Worm (Caenorhabditis elegans) whole organism, L3 larva: ENCODE data around the gene rcq-5.

Experiments used
- R02D3.7 ChIP-seq: fragments of 150-350 bp; optimal IDR thresholded peaks from 2 replicates; lab custom pipeline; 2014; ENCODE audit warnings: missing biosample characterization, missing genetic modification characterization
- ama-1 ChIP-seq: fragments of 150-350 bp; optimal IDR thresholded peaks from 2 replicates; lab custom pipeline; 2018
- ceh-28 ChIP-seq: fragments of 150-350 bp; optimal IDR thresholded peaks from 2 replicates; lab custom pipeline; 2014; ENCODE audit warnings: missing biosample characterization, missing genetic modification reagents, missing genetic modification characterization
- daf-12 ChIP-seq: fragments of 150-350 bp; optimal IDR thresholded peaks from 2 replicates; lab custom pipeline; 2014; ENCODE audit warnings: missing biosample characterization, missing genetic modification reagents, missing genetic modification characterization
- egl-5 ChIP-seq: fragments of 150-350 bp; optimal IDR thresholded peaks from 2 replicates; lab custom pipeline; 2017; ENCODE audit warnings: missing biosample characterization, missing genetic modification reagents, missing genetic modification characterization, inconsistent platforms
- elt-2 ChIP-seq: sonication (generic microtip); optimal IDR thresholded peaks from 2 replicates; lab custom pipeline; 2016; ENCODE audit warnings: missing genetic modification reagents, mild to moderate bottlenecking, missing genetic modification characterization, missing compliant biosample characterization
- elt-3 ChIP-seq, 3 experiments: fragments of 150-350 bp in 1 of 3; sonication (generic microtip) in 2 of 3; optimal IDR thresholded peaks; 2 replicates in 2 of 3; 4 replicates in 1 of 3; lab custom pipeline; 2014 to 2017; ENCODE audit warnings: missing biosample characterization in 3 of 3, missing genetic modification characterization in 3 of 3
- eor-1 ChIP-seq, 2 experiments: fragments of 150-350 bp; optimal IDR thresholded peaks; 2 replicates each; lab custom pipeline; 2014 to 2018; ENCODE audit warnings: missing biosample characterization in 2 of 2, missing genetic modification characterization in 2 of 2
- fkh-10 ChIP-seq: sonication (generic microtip); optimal IDR thresholded peaks from 2 replicates; lab custom pipeline; 2017; ENCODE audit warnings: missing biosample characterization, missing genetic modification reagents, missing genetic modification characterization
- fkh-2 ChIP-seq: fragments of 150-350 bp; optimal IDR thresholded peaks from 2 replicates; lab custom pipeline; 2014; ENCODE audit warnings: missing biosample characterization, missing genetic modification reagents, missing genetic modification characterization
- hmg-11 ChIP-seq: sonication (generic microtip); optimal IDR thresholded peaks from 2 replicates; lab custom pipeline; 2016; ENCODE audit warnings: missing genetic modification characterization, missing compliant biosample characterization
- jun-1 ChIP-seq: fragments of 150-350 bp; optimal IDR thresholded peaks from 2 replicates; lab custom pipeline; 2014; ENCODE audit warnings: missing biosample characterization, missing genetic modification reagents, missing genetic modification characterization
- lin-15B ChIP-seq: fragments of 150-350 bp; optimal IDR thresholded peaks from 2 replicates; lab custom pipeline; 2014; ENCODE audit warnings: missing biosample characterization, missing genetic modification characterization
- lin-39 ChIP-seq: fragments of 150-350 bp; optimal IDR thresholded peaks from 2 replicates; lab custom pipeline; 2018; ENCODE audit warnings: missing biosample characterization, missing genetic modification reagents, missing genetic modification characterization
- lsy-12 ChIP-seq: sonication (generic microtip); optimal IDR thresholded peaks from 2 replicates; lab custom pipeline; 2016; ENCODE audit warnings: mild to moderate bottlenecking, missing genetic modification characterization, missing compliant biosample characterization
- mdl-1 ChIP-seq: fragments of 150-350 bp; optimal IDR thresholded peaks from 2 replicates; lab custom pipeline; 2014; ENCODE audit warnings: missing biosample characterization, missing genetic modification characterization
- mml-1 ChIP-seq: fragments of 150-350 bp; sonication (generic microtip); optimal IDR thresholded peaks from 3 replicates; lab custom pipeline; 2014; ENCODE audit warnings: missing biosample characterization, missing genetic modification characterization
- nfya-1 ChIP-seq: sonication (generic microtip); optimal IDR thresholded peaks from 2 replicates; lab custom pipeline; 2017; ENCODE audit warnings: missing genetic modification characterization, mild to moderate bottlenecking, missing compliant biosample characterization, antibody characterized with exemption, moderate library complexity; ENCODE audit not compliant: insufficient read depth
- nhr-12 ChIP-seq: fragments of 150-350 bp; optimal IDR thresholded peaks from 2 replicates; lab custom pipeline; 2014; ENCODE audit warnings: missing biosample characterization, missing genetic modification characterization
- nhr-23 ChIP-seq: fragments of 150-350 bp; optimal IDR thresholded peaks from 2 replicates; lab custom pipeline; 2014; ENCODE audit warnings: missing biosample characterization, missing genetic modification reagents, missing genetic modification characterization
- nhr-237 ChIP-seq: fragments of 150-350 bp; optimal IDR thresholded peaks from 2 replicates; lab custom pipeline; 2014; ENCODE audit warnings: missing biosample characterization, missing genetic modification characterization
- nhr-25 ChIP-seq: sonication (generic microtip); optimal IDR thresholded peaks from 2 replicates; lab custom pipeline; 2017; ENCODE audit warnings: missing biosample characterization, missing genetic modification characterization
- nhr-28 ChIP-seq: fragments of 150-350 bp; optimal IDR thresholded peaks from 2 replicates; lab custom pipeline; 2014; ENCODE audit warnings: missing biosample characterization, missing genetic modification characterization
- nhr-43 ChIP-seq: sonication (generic microtip); optimal IDR thresholded peaks from 2 replicates; lab custom pipeline; 2016; ENCODE audit warnings: mild to moderate bottlenecking, missing genetic modification characterization, missing compliant biosample characterization; ENCODE audit not compliant: poor library complexity, severe bottlenecking
- nhr-76 ChIP-seq: fragments of 150-350 bp; sonication (generic microtip); optimal IDR thresholded peaks from 5 replicates; lab custom pipeline; 2014; ENCODE audit warnings: missing biosample characterization, missing genetic modification characterization
- pha-4 ChIP-seq: fragments of 150-350 bp; optimal IDR thresholded peaks from 2 replicates; lab custom pipeline; 2014; ENCODE audit warnings: missing biosample characterization, missing genetic modification reagents, missing genetic modification characterization
- pqm-1 ChIP-seq: fragments of 150-350 bp; optimal IDR thresholded peaks from 2 replicates; lab custom pipeline; 2017; ENCODE audit warnings: missing biosample characterization, missing genetic modification characterization, inconsistent platforms
- sea-2 ChIP-seq: fragments of 150-350 bp; sonication (generic microtip); optimal IDR thresholded peaks from 4 replicates; lab custom pipeline; 2014; ENCODE audit warnings: missing biosample characterization, missing genetic modification reagents, missing genetic modification characterization
- snpc-4 ChIP-seq: fragments of 150-350 bp; optimal IDR thresholded peaks from 2 replicates; lab custom pipeline; 2014; ENCODE audit warnings: missing biosample characterization, missing genetic modification characterization
- unc-39 ChIP-seq: sonication (generic microtip); optimal IDR thresholded peaks from 4 replicates; lab custom pipeline; 2017; ENCODE audit warnings: missing biosample characterization, missing genetic modification characterization
- zag-1 ChIP-seq: fragments of 150-350 bp; optimal IDR thresholded peaks from 2 replicates; lab custom pipeline; 2014; ENCODE audit warnings: missing biosample characterization, missing genetic modification characterization
- ztf-11 ChIP-seq: fragments of 150-350 bp; optimal IDR thresholded peaks from 2 replicates; lab custom pipeline; 2014; ENCODE audit warnings: missing biosample characterization, missing genetic modification characterization
- ztf-4 ChIP-seq: fragments of 150-350 bp; optimal IDR thresholded peaks from 2 replicates; lab custom pipeline; 2014; ENCODE audit warnings: missing biosample characterization, missing genetic modification characterization

rcq-5 gene

ce11 chrIII:4092020-4092419 is 34.2 kb upstream of the rcq-5 start, which contains the start of gene C03C10.5:
C03C10.5 (minus strand) TSS chrIII:4092120.
- TF ChIP-seq mml-1 (tag; lab: Kevin White, UChicago) (no peak), ceh-28 (tag; lab: Kevin White, UChicago) (no peak), nfya-1 (no peak), pqm-1 (tag; lab: Kevin White, UChicago) (no peak), elt-2 (tag; lab: Kevin White, UChicago) (no peak), mdl-1 (no peak)

DNA sequence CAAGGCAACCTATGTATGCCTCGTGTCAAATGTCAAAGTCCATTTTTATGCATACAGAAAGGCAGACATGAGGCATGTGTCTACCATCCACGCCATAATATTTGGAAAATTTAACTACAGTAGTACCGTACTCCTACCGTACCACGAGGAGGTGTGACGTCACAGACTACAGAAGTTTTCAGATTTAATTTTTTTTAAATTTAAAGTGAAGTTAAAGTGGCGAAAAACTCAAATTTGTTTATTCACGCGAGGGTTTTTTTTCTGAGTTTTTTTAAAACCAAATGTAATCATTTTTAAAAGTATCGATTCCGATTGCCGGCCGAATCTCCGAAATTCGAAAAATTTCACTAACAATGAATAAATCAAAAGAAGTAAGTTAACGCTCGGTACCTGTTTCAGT is 33.0 kb upstream of the rcq-5 start, which contains the start of gene C03C10.2:
Gene C03C10.2, plus strand, starts transcription at position 301 of the 400 bp plus-strand sequence.
- no peak for TF ChIP-seq hmg-11 (tag; lab: Kevin White, UChicago)
- TF ChIP-seq nhr-76 (tag; lab: Kevin White, UChicago), result no peak
- no peak for TF ChIP-seq nhr-237 (tag; lab: Kevin White, UChicago)
- no peak for TF ChIP-seq nhr-12 (tag; lab: Kevin White, UChicago)
- TF ChIP-seq pqm-1 (tag; lab: Kevin White, UChicago), result no peak
- TF ChIP-seq sea-2, result no peak
- TF ChIP-seq daf-12 (tag; lab: Kevin White, UChicago), result no peak
- no peak for TF ChIP-seq ztf-4
- TF ChIP-seq snpc-4 (tag; lab: Kevin White, UChicago), result no peak
- no peak for TF ChIP-seq R02D3.7 (tag; lab: Kevin White, UChicago)
- TF ChIP-seq elt-3 (tag; optimal IDR thresholded peaks at IDR 0.05; lab: Kevin White, UChicago), result no peak
- no peak for TF ChIP-seq lsy-12 (tag; lab: Kevin White, UChicago)
- no peak for TF ChIP-seq ceh-28 (tag; lab: Kevin White, UChicago)
- no peak for TF ChIP-seq nhr-28
- TF ChIP-seq nhr-25 (tag; lab: Kevin White, UChicago), result no peak
- no peak for TF ChIP-seq unc-39 (tag; lab: Kevin White, UChicago)
- TF ChIP-seq nfya-1, result no peak
- no peak for TF ChIP-seq ztf-11 (tag; lab: Kevin White, UChicago)
- TF ChIP-seq fkh-2 (tag; lab: Kevin White, UChicago), result no peak
- TF ChIP-seq, all 47 proteins: peak for 0

ce11 chrIII:4088338-4088918 is 30.7 kb upstream of the rcq-5 start:
- no peak for TF ChIP-seq nhr-12 (tag; lab: Kevin White, UChicago)
- TF ChIP-seq unc-39 (tag; lab: Kevin White, UChicago), result no peak
- TF ChIP-seq elt-2 (tag; lab: Kevin White, UChicago), result peak; percentile 70
- peak; percentile 2 for TF ChIP-seq ama-1 (lab: Kevin White, UChicago)
- no peak for TF ChIP-seq nhr-23 (tag; lab: Kevin White, UChicago)
- no peak for TF ChIP-seq ztf-11 (tag; lab: Kevin White, UChicago)
- peak; percentile 50 for TF ChIP-seq nfya-1
- TF ChIP-seq hmg-11 (tag; lab: Kevin White, UChicago), result peak; percentile 38
- TF ChIP-seq pqm-1 (tag; lab: Kevin White, UChicago), result peak; percentile 18
- no peak for TF ChIP-seq fkh-10 (GFP tag; lab: Kevin White, UChicago)
- TF ChIP-seq pha-4 (tag; lab: Kevin White, UChicago), result peak; percentile 74
- TF ChIP-seq lin-15B (tag; lab: Kevin White, UChicago), result peak; percentile 40

DNA sequence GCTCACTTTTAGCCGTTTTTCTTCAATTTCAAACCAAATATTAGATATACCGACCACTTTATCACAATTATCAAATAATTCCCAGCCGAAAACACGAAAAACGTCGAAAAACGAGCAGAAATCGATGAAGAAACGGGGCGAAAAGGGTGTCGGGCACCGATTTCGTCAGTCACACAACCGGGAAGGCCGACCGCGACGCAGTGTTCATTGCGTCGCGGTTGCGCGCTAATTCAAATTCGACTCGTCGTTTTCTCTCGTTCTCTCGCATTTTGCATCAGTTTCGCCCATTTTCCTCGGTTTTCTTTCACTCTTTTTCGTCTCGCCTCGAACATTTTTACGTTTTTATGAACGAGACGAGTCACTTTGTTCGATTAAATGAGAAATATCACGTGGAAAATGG is 29.8 kb upstream of the rcq-5 start:
- TF ChIP-seq nhr-23 (tag; lab: Kevin White, UChicago) (peak; percentile 82), lin-15B (tag; lab: Kevin White, UChicago) (peak; percentile 99), nfya-1 (peak; percentile 84), pha-4 (tag; lab: Kevin White, UChicago) (peak; percentile 65), ama-1 (lab: Kevin White, UChicago) (peak; percentile 60), zag-1 (tag; lab: Kevin White, UChicago) (no peak), snpc-4 (tag; lab: Kevin White, UChicago) (peak; percentile 64), eor-1 (tag; optimal IDR thresholded peaks at IDR 0.05; lab: Kevin White, UChicago) (no peak), egl-5 (tag; lab: Kevin White, UChicago) (peak; percentile 81), lin-39 (tag; lab: Kevin White, UChicago) (peak; percentile 95), nhr-237 (tag; lab: Kevin White, UChicago) (no peak), jun-1 (peak; percentile 57), pqm-1 (tag; lab: Kevin White, UChicago) (peak; percentile 21), elt-3 (tag; optimal IDR thresholded peaks at IDR 0.05; lab: Kevin White, UChicago) (peak in 1 of 3 experiments; percentile 18), fkh-2 (tag; lab: Kevin White, UChicago) (no peak), nhr-25 (tag; lab: Kevin White, UChicago) (peak; percentile 92), nhr-12 (tag; lab: Kevin White, UChicago) (no peak), ceh-28 (tag; lab: Kevin White, UChicago) (no peak), nhr-43 (tag; lab: Kevin White, UChicago) (peak; percentile 10), fkh-10 (GFP tag; lab: Kevin White, UChicago) (peak; percentile 13), hmg-11 (tag; lab: Kevin White, UChicago) (peak; percentile 62), elt-2 (tag; lab: Kevin White, UChicago) (peak; percentile 42), lsy-12 (tag; lab: Kevin White, UChicago) (peak; percentile 61), mml-1 (tag; lab: Kevin White, UChicago) (no peak)
